Worm (Caenorhabditis elegans): Measurements from ENCODE around the gene fbxb-35.

DNA sequence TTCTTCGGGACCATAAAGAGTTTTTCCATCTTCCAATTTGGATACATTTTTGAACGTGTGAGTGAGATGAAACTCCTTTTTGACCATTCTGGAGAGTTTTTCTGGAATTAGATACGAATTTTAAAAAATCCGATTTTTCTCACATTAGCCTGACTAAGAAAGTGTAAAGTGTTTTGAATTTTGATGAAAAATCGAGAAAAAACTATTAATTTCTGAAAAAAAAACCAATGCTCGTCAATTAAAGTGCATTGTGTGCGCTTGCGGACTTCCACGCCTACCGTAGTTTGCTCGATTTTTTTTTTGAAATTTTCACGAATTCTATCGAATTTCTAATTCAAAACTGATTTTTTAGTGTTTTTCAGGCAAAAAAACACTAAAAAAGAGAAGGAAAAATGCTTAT is 22.8 kb upstream of the fbxb-35 start, which contains the start of gene bath-1:
- TF ChIP-seq snpc-4 (tag; optimal IDR thresholded peaks at IDR 0.05) (no peak), aly-2 (tag; optimal IDR thresholded peaks at IDR 0.05) (no peak), nhr-11 (tag; optimal IDR thresholded peaks at IDR 0.05) (no peak), blmp-1 (tag; optimal IDR thresholded peaks at IDR 0.05; ENCODE audit: insufficient read depth) (no peak), nhr-77 (tag; optimal IDR thresholded peaks at IDR 0.05) (no peak), C34F6.9 (tag; optimal IDR thresholded peaks at IDR 0.05) (no peak), sma-9 (GFP tag; optimal IDR thresholded peaks at IDR 0.05) (no peak), sma-9 (tag; optimal IDR thresholded peaks at IDR 0.05) (no peak), ztf-4 (tag; optimal IDR thresholded peaks at IDR 0.05) (no peak), unc-62 (GFP tag; optimal IDR thresholded peaks at IDR 0.05) (no peak), ztf-11 (tag; optimal IDR thresholded peaks at IDR 0.05) (no peak), mab-5 (tag; optimal IDR thresholded peaks at IDR 0.05) (no peak), R02D3.7 (tag; optimal IDR thresholded peaks at IDR 0.05) (no peak), F13H6.1 (tag; optimal IDR thresholded peaks at IDR 0.05) (no peak), nhr-237 (tag; optimal IDR thresholded peaks at IDR 0.05) (no peak)
